Fruit fly (Drosophila melanogaster): ENCODE data around the gene mGluR.

dm6 chr4:971084-971483, 34.5 kb downstream of the mGluR start:
- TF ChIP-seq ttk (optimal IDR thresholded peaks at IDR 0.05), result no peak
- no peak for TF ChIP-seq insv (optimal IDR thresholded peaks at IDR 0.05)
- TF ChIP-seq Sin3A (optimal IDR thresholded peaks at IDR 0.05), result no peak
- no peak for TF ChIP-seq psq (optimal IDR thresholded peaks at IDR 0.05)
- TF ChIP-seq h (optimal IDR thresholded peaks at IDR 0.05), result no peak
